Fruit fly (Drosophila melanogaster) whole organism, embryonic: ENCODE results near the gene CG6465.

Source experiments
- ATbp ChIP-seq: fragments of 200-800 bp; sonication (Bioruptor generic); optimal IDR thresholded peaks from 2 replicates; lab custom pipeline; 2017; ENCODE audit warnings: missing biosample characterization, mild to moderate bottlenecking, missing genetic modification characterization, missing genetic modification reagents
- BEAF-32 ChIP-seq: fragments of 200-800 bp; sonication (Bioruptor generic); optimal IDR thresholded peaks from 3 replicates; lab custom pipeline; 2017; ENCODE audit warnings: missing biosample characterization, missing genetic modification characterization, mild to moderate bottlenecking, moderate library complexity, missing genetic modification reagents
- CG10267 ChIP-seq: fragments of 200-800 bp; sonication (Bioruptor generic); optimal IDR thresholded peaks from 2 replicates; lab custom pipeline; 2018; ENCODE audit warnings: missing biosample characterization, mild to moderate bottlenecking, missing genetic modification characterization, moderate library complexity
- CG11456 ChIP-seq: fragments of 200-800 bp; sonication (Bioruptor generic); IDR thresholded peaks from 3 replicates; pipeline ENCODE4 v1.3.6; 2022; ENCODE audit warnings: missing biosample characterization, missing genetic modification characterization
- CG11504 ChIP-seq: fragments of 200-800 bp; sonication (Bioruptor generic); optimal IDR thresholded peaks from 3 replicates; lab custom pipeline; 2019; ENCODE audit warnings: missing biosample characterization, mild to moderate bottlenecking, missing genetic modification characterization, moderate library complexity
- CG11696 ChIP-seq: fragments of 200-800 bp; sonication (Bioruptor generic); IDR thresholded peaks from 2 replicates; pipeline ENCODE4 v1.3.6; 2022; ENCODE audit warnings: missing biosample characterization, missing genetic modification characterization
- CG12155 ChIP-seq: fragments of 200-800 bp; sonication (Bioruptor generic); optimal IDR thresholded peaks from 3 replicates; lab custom pipeline; 2016; ENCODE audit warnings: missing biosample characterization, missing genetic modification characterization
- CG15011 ChIP-seq: fragments of 200-800 bp; sonication (Bioruptor generic); optimal IDR thresholded peaks from 3 replicates; lab custom pipeline; 2018; ENCODE audit warnings: missing biosample characterization, mild to moderate bottlenecking, missing genetic modification characterization
- CG1647 ChIP-seq: fragments of 200-800 bp; sonication (Bioruptor generic); optimal IDR thresholded peaks from 3 replicates; lab custom pipeline; 2016; ENCODE audit warnings: missing biosample characterization, missing genetic modification characterization
- CG17385 ChIP-seq: fragments of 200-800 bp; sonication (Bioruptor generic); optimal IDR thresholded peaks from 3 replicates; lab custom pipeline; 2018; ENCODE audit warnings: missing biosample characterization, mild to moderate bottlenecking, missing genetic modification characterization
- CG17612 ChIP-seq: fragments of 200-800 bp; sonication (Bioruptor generic); IDR thresholded peaks from 2 replicates; pipeline ENCODE4 v1.3.6; 2022; ENCODE audit warnings: missing biosample characterization, missing genetic modification characterization
- CG1792 ChIP-seq: fragments of 200-800 bp; sonication (Bioruptor generic); optimal IDR thresholded peaks from 2 replicates; lab custom pipeline; 2016; ENCODE audit warnings: missing biosample characterization, missing genetic modification characterization
- CG2116 ChIP-seq: fragments of 200-800 bp; sonication (Bioruptor generic); optimal IDR thresholded peaks from 3 replicates; lab custom pipeline; 2018; ENCODE audit warnings: missing biosample characterization, mild to moderate bottlenecking, missing genetic modification characterization
- CG31365 ChIP-seq: fragments of 200-800 bp; sonication (Bioruptor generic); optimal IDR thresholded peaks from 2 replicates; lab custom pipeline; 2018; ENCODE audit warnings: missing biosample characterization, mild to moderate bottlenecking, missing genetic modification characterization
- CG3407 ChIP-seq: fragments of 200-800 bp; sonication (Bioruptor generic); optimal IDR thresholded peaks from 2 replicates; lab custom pipeline; 2018; ENCODE audit warnings: missing biosample characterization, mild to moderate bottlenecking, missing genetic modification characterization
- CG4707 ChIP-seq: fragments of 200-800 bp; sonication (Bioruptor generic); optimal IDR thresholded peaks from 2 replicates; lab custom pipeline; 2018; ENCODE audit warnings: missing biosample characterization, mild to moderate bottlenecking, missing genetic modification characterization, moderate library complexity
- CG6654 ChIP-seq: fragments of 200-800 bp; sonication (Bioruptor generic); optimal IDR thresholded peaks from 2 replicates; lab custom pipeline; 2017; ENCODE audit warnings: missing biosample characterization, mild to moderate bottlenecking, missing genetic modification characterization
- CG8924 ChIP-seq: fragments of 200-800 bp; optimal IDR thresholded peaks from 3 replicates; lab custom pipeline; 2019; ENCODE audit warnings: missing biosample characterization, mild to moderate bottlenecking, missing genetic modification characterization, moderate library complexity
- CG8944 ChIP-seq: fragments of 200-800 bp; sonication (Bioruptor generic); optimal IDR thresholded peaks from 3 replicates; lab custom pipeline; 2016; ENCODE audit warnings: missing biosample characterization, missing genetic modification characterization
- CG9437 ChIP-seq: fragments of 200-800 bp; sonication (Bioruptor generic); optimal IDR thresholded peaks from 2 replicates; lab custom pipeline; 2018; ENCODE audit warnings: missing biosample characterization, mild to moderate bottlenecking, missing genetic modification characterization
- CG9609 ChIP-seq: fragments of 200-800 bp; sonication (Bioruptor generic); optimal IDR thresholded peaks from 3 replicates; lab custom pipeline; 2016; ENCODE audit warnings: missing biosample characterization, missing genetic modification characterization
- D19A ChIP-seq: fragments of 200-800 bp; optimal IDR thresholded peaks from 3 replicates; lab custom pipeline; 2019; ENCODE audit warnings: missing biosample characterization, mild to moderate bottlenecking, missing genetic modification characterization, moderate library complexity
- Fer3 ChIP-seq: fragments of 200-800 bp; sonication (Bioruptor generic); optimal IDR thresholded peaks from 2 replicates; lab custom pipeline; 2018; ENCODE audit warnings: missing biosample characterization, mild to moderate bottlenecking, missing genetic modification characterization, moderate library complexity
- HLHmδ ChIP-seq: fragments of 200-800 bp; sonication (Bioruptor generic); optimal IDR thresholded peaks from 2 replicates; lab custom pipeline; 2018; ENCODE audit warnings: missing biosample characterization, mild to moderate bottlenecking, missing genetic modification characterization, moderate library complexity
- Hey ChIP-seq: fragments of 200-800 bp; sonication (Bioruptor generic); optimal IDR thresholded peaks from 3 replicates; lab custom pipeline; 2018; ENCODE audit warnings: missing biosample characterization, mild to moderate bottlenecking, missing genetic modification characterization
- HmgZ ChIP-seq: fragments of 200-800 bp; sonication (Bioruptor generic); optimal IDR thresholded peaks from 2 replicates; lab custom pipeline; 2018; ENCODE audit warnings: missing biosample characterization, mild to moderate bottlenecking, missing genetic modification characterization
- Hmx ChIP-seq: fragments of 200-800 bp; sonication (Bioruptor generic); optimal IDR thresholded peaks from 2 replicates; lab custom pipeline; 2016; ENCODE audit warnings: missing biosample characterization, missing genetic modification characterization
- Med ChIP-seq: fragments of 200-800 bp; sonication (Bioruptor generic); peaks from one replicate; lab custom pipeline; 2016; ENCODE audit warnings: missing biosample characterization, missing genetic modification characterization, mild to moderate bottlenecking, inconsistent platforms, moderate library complexity
- Sox100B ChIP-seq: fragments of 200-800 bp; sonication (Bioruptor generic); optimal IDR thresholded peaks from 3 replicates; lab custom pipeline; 2018; ENCODE audit warnings: missing biosample characterization, mild to moderate bottlenecking, missing genetic modification characterization
- cato ChIP-seq: fragments of 200-800 bp; sonication (Bioruptor generic); optimal IDR thresholded peaks from 2 replicates; lab custom pipeline; 2016; ENCODE audit warnings: missing biosample characterization, missing genetic modification characterization, borderline replicate concordance
- crol ChIP-seq: fragments of 200-800 bp; sonication (Bioruptor generic); IDR thresholded peaks from 2 replicates; pipeline ENCODE4 v1.3.6; 2022; ENCODE audit warnings: missing biosample characterization, missing genetic modification characterization
- dpn ChIP-seq, 2 experiments: fragments of 200-800 bp; sonication (Bioruptor generic); optimal IDR thresholded peaks; 3 replicates each; lab custom pipeline; 2016; ENCODE audit warnings: missing biosample characterization in 2 of 2, missing genetic modification characterization in 2 of 2
- eve ChIP-seq, 2 experiments: fragments of >200 bp; optimal IDR thresholded peaks; 2 replicates each; lab custom pipeline; 2017; ENCODE audit warnings: missing biosample characterization in 2 of 2, missing genetic modification characterization in 2 of 2
- gcm2 ChIP-seq: fragments of 200-800 bp; sonication (Bioruptor generic); optimal IDR thresholded peaks from 2 replicates; lab custom pipeline; 2016; ENCODE audit warnings: missing biosample characterization, missing genetic modification characterization
- hbn ChIP-seq: fragments of 200-800 bp; sonication (Bioruptor generic); IDR thresholded peaks from 2 replicates; pipeline ENCODE4 v1.3.6; 2022; ENCODE audit warnings: missing biosample characterization, missing genetic modification characterization; ENCODE audit not compliant: partially characterized antibody
- inv ChIP-seq: fragments of 200-800 bp; sonication (Bioruptor generic); IDR thresholded peaks from 2 replicates; pipeline ENCODE4 v1.3.6; 2022; ENCODE audit warnings: missing biosample characterization, missing genetic modification characterization; ENCODE audit not compliant: partially characterized antibody
- jumu ChIP-seq: fragments of 200-800 bp; sonication (Bioruptor generic); optimal IDR thresholded peaks from 3 replicates; lab custom pipeline; 2016; ENCODE audit warnings: missing biosample characterization, missing genetic modification characterization
- lbe ChIP-seq: fragments of 200-800 bp; sonication (Bioruptor generic); optimal IDR thresholded peaks from 2 replicates; lab custom pipeline; 2016; ENCODE audit warnings: missing biosample characterization, mild to moderate bottlenecking, missing genetic modification characterization
- lmd ChIP-seq: fragments of 200-800 bp; sonication (Bioruptor generic); IDR thresholded peaks from 2 replicates; pipeline ENCODE4 v1.3.6; 2022; ENCODE audit warnings: missing biosample characterization, missing genetic modification characterization
- nerfin-1 ChIP-seq: fragments of 200-800 bp; sonication (Bioruptor generic); optimal IDR thresholded peaks from 3 replicates; lab custom pipeline; 2019; ENCODE audit warnings: missing biosample characterization, mild to moderate bottlenecking, missing genetic modification characterization, moderate library complexity
- onecut ChIP-seq: fragments of 200-800 bp; sonication (Bioruptor generic); IDR thresholded peaks from 2 replicates; pipeline ENCODE4 v1.3.6; 2022; ENCODE audit warnings: missing biosample characterization, missing genetic modification characterization
- schlank ChIP-seq: fragments of 200-800 bp; sonication (Bioruptor generic); optimal IDR thresholded peaks from 2 replicates; lab custom pipeline; 2018; ENCODE audit warnings: missing biosample characterization, mild to moderate bottlenecking, missing genetic modification characterization
- scrt ChIP-seq: fragments of 200-800 bp; sonication (Bioruptor generic); optimal IDR thresholded peaks from 2 replicates; lab custom pipeline; 2018; ENCODE audit warnings: missing biosample characterization, mild to moderate bottlenecking, missing genetic modification characterization, moderate library complexity
- shn ChIP-seq: fragments of 200-800 bp; sonication (Bioruptor generic); optimal IDR thresholded peaks from 3 replicates; lab custom pipeline; 2016; ENCODE audit warnings: missing biosample characterization, missing genetic modification characterization
- sisA ChIP-seq: fragments of 200-800 bp; sonication (Bioruptor generic); IDR thresholded peaks from 2 replicates; pipeline ENCODE4 v1.3.6; 2022; ENCODE audit warnings: missing biosample characterization, missing genetic modification characterization
- slbo ChIP-seq: fragments of 200-800 bp; sonication (Bioruptor generic); IDR thresholded peaks from 2 replicates; pipeline ENCODE4 v1.3.6; 2022; ENCODE audit warnings: missing biosample characterization, missing genetic modification characterization
- sob ChIP-seq: fragments of 200-800 bp; sonication (Bioruptor generic); IDR thresholded peaks from 2 replicates; pipeline ENCODE4 v1.3.6; 2022; ENCODE audit warnings: missing biosample characterization, missing genetic modification characterization
- twi ChIP-seq: fragments of 200-800 bp; optimal IDR thresholded peaks from 2 replicates; lab custom pipeline; 2019; ENCODE audit warnings: missing biosample characterization, mild to moderate bottlenecking, missing genetic modification characterization, moderate library complexity
- vfl ChIP-seq: fragments of 200-800 bp; sonication (Bioruptor generic); optimal IDR thresholded peaks from 2 replicates; lab custom pipeline; 2016; ENCODE audit warnings: missing biosample characterization, missing genetic modification characterization
- yki ChIP-seq: fragments of >200 bp; optimal IDR thresholded peaks from 3 replicates; lab custom pipeline; 2018
- z ChIP-seq: fragments of 200-800 bp; sonication (Bioruptor generic); IDR thresholded peaks from 3 replicates; pipeline ENCODE4 v1.3.6; 2022; ENCODE audit warnings: missing biosample characterization, missing genetic modification characterization
- zfh2 ChIP-seq: fragments of 200-800 bp; sonication (Bioruptor generic); optimal IDR thresholded peaks from 2 replicates; lab custom pipeline; 2016; ENCODE audit warnings: missing biosample characterization, missing genetic modification characterization

CG6465 gene

DNA sequence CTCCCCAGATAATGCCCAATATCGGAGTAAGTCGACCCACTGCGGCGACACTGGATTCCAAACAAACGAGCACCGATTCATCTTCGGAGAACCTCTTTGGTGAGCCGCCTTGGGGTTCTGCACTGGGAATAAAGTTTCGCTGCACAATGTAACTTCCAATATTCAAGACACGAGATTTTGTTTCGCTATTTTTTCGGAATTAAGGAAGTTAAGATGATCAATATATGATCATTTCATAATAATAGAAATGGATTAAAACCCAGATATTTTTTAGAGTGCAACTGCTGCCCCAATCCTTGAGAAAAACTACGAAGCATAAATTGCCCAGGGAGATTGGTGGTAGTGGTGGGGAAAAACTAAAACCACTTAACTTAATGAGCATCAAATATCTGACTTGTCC, 41.0 kb downstream of the CG6465 start (continued):
- TF ChIP-seq vfl (GFP tag; lab: Kevin White, UChicago) (no peak), lbe (no peak), onecut (GFP tag; lab: Robert Waterston, UW) (0 out of 2 replicates have a peak, but pooled peaks have one; percentile 18), CG11456 (GFP tag; lab: Robert Waterston, UW) (no peak), lmd (GFP tag; lab: Robert Waterston, UW) (peak; percentile 39), Hey (no peak), z (GFP tag; lab: Robert Waterston, UW) (no peak), nerfin-1 (tag; lab: Kevin White, UChicago) (peak; percentile 1), CG11504 (tag; lab: Kevin White, UChicago) (peak; percentile 55), CG12155 (GFP tag; lab: Kevin White, UChicago) (no peak), CG9609 (no peak), CG8924 (tag; lab: Kevin White, UChicago) (peak; percentile 12), jumu (no peak), slbo (GFP tag; lab: Robert Waterston, UW) (no peak), twi (tag; lab: Kevin White, UChicago) (no peak), HLHmδ (no peak), CG31365 (tag; lab: Kevin White, UChicago) (no peak), cato (GFP tag; lab: Kevin White, UChicago) (no peak), Hmx (no peak), schlank (tag; lab: Kevin White, UChicago) (no peak), CG17385 (no peak), CG15011 (GFP tag; lab: Kevin White, UChicago) (no peak), yki (lab: Kevin White, UChicago) (no peak), CG10267 (tag; lab: Kevin White, UChicago) (peak; percentile 61), gcm2 (no peak), CG1647 (peak; percentile 3), shn (GFP tag; lab: Kevin White, UChicago) (no peak), sisA (GFP tag; lab: Robert Waterston, UW) (0 out of 2 replicates have a peak, but pooled peaks have one; percentile 37), Fer3 (tag; lab: Kevin White, UChicago) (peak; percentile 7), Sox100B (peak; percentile 35), CG2116 (GFP tag; lab: Kevin White, UChicago) (no peak), D19A (tag; lab: Kevin White, UChicago) (peak; percentile 34), CG6654 (no peak), CG8944 (no peak), hbn (GFP tag; lab: Robert Waterston, UW) (no peak), CG11696 (no peak), crol (no peak), BEAF-32 (GFP tag; lab: Kevin White, UChicago) (no peak), zfh2 (GFP tag; lab: Kevin White, UChicago) (no peak), CG9437 (GFP tag; lab: Kevin White, UChicago) (no peak), CG3407 (GFP tag; lab: Kevin White, UChicago) (no peak), inv (GFP tag; lab: Robert Waterston, UW) (no peak), CG4707 (GFP tag; lab: Kevin White, UChicago) (no peak), scrt (GFP tag; lab: Kevin White, UChicago) (no peak), ATbp (peak; percentile 51), dpn (GFP tag; optimal IDR thresholded peaks at IDR 0.05; lab: Kevin White, UChicago) (peak in 1 of 2 experiments; percentile 50), CG17612 (GFP tag; lab: Robert Waterston, UW) (no peak), eve (GFP tag; optimal IDR thresholded peaks at IDR 0.05; lab: Kevin White, UChicago) (no peak), sob (GFP tag; lab: Robert Waterston, UW) (no peak), CG1792 (GFP tag; lab: Kevin White, UChicago) (no peak), HmgZ (tag; lab: Kevin White, UChicago) (no peak), Med (peak; percentile 60)
